Fruit fly (Drosophila melanogaster): ENCODE data around the gene Hr38.

Gene Hr38

DNA sequence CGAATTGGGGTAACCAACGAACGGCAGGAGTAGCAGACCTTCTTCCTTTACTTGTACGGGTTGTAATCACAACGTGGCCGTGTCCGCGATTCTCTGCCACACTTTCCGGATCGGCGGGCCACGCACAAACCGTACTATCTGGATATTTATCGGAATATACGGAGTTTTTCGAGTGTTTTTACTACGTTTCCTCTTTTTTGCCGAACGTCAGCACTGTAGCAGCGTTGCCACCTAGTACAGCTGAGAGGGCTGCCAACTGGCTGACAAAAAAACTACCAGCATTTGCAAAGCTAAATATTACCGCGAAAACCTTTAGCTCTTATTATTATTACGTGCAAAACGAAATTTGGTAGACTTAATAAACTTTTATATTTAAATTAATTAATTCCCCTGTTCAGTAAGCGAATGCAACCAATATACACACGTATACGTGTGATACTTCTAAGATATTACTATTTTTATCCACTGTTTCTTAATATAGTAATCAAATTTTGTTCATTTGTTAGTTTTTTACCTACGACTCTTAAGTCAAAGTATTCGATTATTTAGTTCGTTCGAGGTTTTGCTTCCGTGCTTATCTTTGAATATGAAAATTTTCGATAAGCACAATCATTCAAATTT lies 19.8 kb upstream of the Hr38 start, which contains the start of gene TM9SF2:
TSS of gene TM9SF2 (minus strand) at position 244 of the 621 bp plus-strand sequence.
- no peak for TF ChIP-seq CG8478 (optimal IDR thresholded peaks at IDR 0.05)
- no peak for TF ChIP-seq usp (GFP tag; optimal IDR thresholded peaks at IDR 0.05)
- TF ChIP-seq Dll (optimal IDR thresholded peaks at IDR 0.05), result no peak
- no peak for TF ChIP-seq pan (optimal IDR thresholded peaks at IDR 0.05)
- TF ChIP-seq psq (optimal IDR thresholded peaks at IDR 0.05), result no peak
- TF ChIP-seq EcR (GFP tag; optimal IDR thresholded peaks at IDR 0.05), result no peak

DNA sequence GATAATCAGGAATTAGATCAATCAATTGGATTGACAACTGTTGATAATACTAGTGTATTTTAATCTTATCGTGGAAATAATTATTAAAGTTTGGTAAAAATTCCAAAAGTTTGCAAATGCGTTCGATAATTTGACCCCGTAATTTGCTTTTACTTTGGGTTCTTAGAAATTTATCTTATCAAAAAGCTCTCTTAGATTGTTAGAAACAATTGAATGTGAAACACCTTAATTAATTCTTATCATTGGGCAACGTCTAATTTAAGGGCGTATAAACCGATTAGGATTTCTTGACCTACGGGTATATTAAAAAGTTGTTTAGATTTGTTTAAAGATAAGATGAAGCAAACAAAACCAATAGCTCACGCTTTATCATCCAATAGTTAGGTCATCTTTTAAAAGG lies 18.6 kb upstream of the Hr38 start:
- no peak for TF ChIP-seq CG8478 (optimal IDR thresholded peaks at IDR 0.05)
- TF ChIP-seq Dll (optimal IDR thresholded peaks at IDR 0.05), result no peak
- TF ChIP-seq usp (GFP tag; optimal IDR thresholded peaks at IDR 0.05), result no peak
- no peak for TF ChIP-seq psq (optimal IDR thresholded peaks at IDR 0.05)
- TF ChIP-seq pan (optimal IDR thresholded peaks at IDR 0.05), result no peak
- TF ChIP-seq EcR (GFP tag; optimal IDR thresholded peaks at IDR 0.05), result no peak

DNA sequence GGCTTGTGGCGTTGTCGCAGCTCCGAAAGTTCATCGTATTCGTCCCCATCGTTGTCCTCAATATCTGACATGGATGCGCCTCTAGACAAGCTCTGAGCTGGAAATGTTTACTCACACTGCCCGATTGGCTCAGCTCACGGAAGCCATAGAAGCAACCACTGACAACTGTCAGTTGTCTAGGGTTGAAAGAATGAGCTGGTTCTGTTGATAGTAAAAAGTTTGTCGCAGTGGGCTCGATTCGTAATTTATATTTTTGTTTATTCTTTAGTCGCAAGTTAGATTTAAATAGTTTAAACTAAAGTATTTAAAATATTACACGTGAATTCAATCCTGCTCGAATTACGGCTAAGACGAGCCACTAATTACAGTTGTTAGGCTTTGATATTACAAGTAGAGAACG lies 15.8 kb upstream of the Hr38 start, which contains the start of gene CarT:
TSS of gene CarT (minus strand) at position 101 of the 400 bp plus-strand sequence.
- TF ChIP-seq EcR (GFP tag; optimal IDR thresholded peaks at IDR 0.05) (no peak), usp (GFP tag; optimal IDR thresholded peaks at IDR 0.05) (no peak), CG8478 (optimal IDR thresholded peaks at IDR 0.05) (no peak), psq (optimal IDR thresholded peaks at IDR 0.05) (no peak), pan (optimal IDR thresholded peaks at IDR 0.05) (no peak), Dll (optimal IDR thresholded peaks at IDR 0.05) (no peak)

DNA sequence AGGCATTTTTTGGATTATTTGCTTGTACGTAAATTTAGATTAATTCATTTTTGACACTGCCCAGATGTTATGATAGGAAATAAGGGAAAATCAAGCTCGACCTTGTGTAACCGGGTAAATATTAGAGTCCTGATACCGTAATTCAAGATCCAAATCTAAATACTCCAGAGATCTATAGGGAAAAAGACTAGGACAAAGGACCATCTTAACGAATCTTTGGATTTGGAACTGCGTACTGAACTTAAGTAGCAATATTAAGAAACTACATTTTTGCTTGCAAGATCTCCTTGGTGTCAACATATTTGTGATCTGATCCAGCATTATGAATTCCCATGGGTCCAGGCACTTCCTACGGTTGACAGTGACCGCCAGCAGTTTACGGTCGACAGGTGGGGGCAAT lies 12.1 kb upstream of the Hr38 start, which contains the start of gene CG9316:
TSS of gene CG9316 (minus strand) at position 101 of the 400 bp plus-strand sequence.
- TF ChIP-seq pan (optimal IDR thresholded peaks at IDR 0.05) (no peak), EcR (GFP tag; optimal IDR thresholded peaks at IDR 0.05) (no peak), usp (GFP tag; optimal IDR thresholded peaks at IDR 0.05) (no peak), Dll (optimal IDR thresholded peaks at IDR 0.05) (no peak), psq (optimal IDR thresholded peaks at IDR 0.05) (no peak), CG8478 (optimal IDR thresholded peaks at IDR 0.05) (no peak)

DNA sequence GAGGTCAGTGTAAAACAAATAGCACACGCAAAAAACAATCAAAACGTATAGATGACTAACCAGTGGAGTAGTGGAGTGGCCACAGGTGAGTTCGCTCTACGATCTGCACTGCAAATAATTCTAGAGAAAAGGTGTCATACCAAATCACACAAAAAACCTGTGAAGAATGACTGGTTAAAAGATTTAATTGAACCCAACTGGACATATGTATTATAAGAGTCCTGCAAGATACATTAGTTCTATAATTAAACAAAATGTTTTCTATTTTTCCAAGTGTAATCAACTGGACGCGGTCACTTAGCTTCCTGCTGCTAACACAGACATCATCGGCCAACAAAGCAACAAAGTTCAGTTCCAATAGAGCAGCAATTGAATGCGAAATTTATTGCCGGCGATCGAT lies 9.6 kb upstream of the Hr38 start:
- TF ChIP-seq psq (optimal IDR thresholded peaks at IDR 0.05) (no peak), Dll (optimal IDR thresholded peaks at IDR 0.05) (no peak), CG8478 (optimal IDR thresholded peaks at IDR 0.05) (no peak), EcR (GFP tag; optimal IDR thresholded peaks at IDR 0.05) (no peak), pan (optimal IDR thresholded peaks at IDR 0.05) (no peak), usp (GFP tag; optimal IDR thresholded peaks at IDR 0.05) (no peak)

DNA sequence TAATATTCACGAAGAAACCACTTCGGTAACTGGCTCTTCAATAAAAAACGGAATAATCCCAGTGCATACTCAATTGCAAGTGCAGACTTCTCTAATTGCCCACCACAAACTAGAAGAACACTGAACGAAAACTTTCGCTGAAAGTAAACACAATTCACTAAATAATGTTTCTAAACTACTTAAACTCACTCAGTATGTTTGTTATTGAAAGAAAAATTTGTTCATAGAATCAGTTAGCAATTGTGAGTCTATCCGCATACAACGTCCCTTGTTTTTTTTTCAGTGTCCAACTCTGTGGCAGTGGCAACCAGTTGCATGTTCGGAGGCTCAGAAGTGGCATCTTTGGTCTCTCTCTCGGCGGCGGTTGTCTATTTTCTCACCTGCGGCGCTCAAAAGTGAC lies 7.1 kb upstream of the Hr38 start:
- TF ChIP-seq pan (optimal IDR thresholded peaks at IDR 0.05) (no peak), EcR (GFP tag; optimal IDR thresholded peaks at IDR 0.05) (no peak), CG8478 (optimal IDR thresholded peaks at IDR 0.05) (no peak), usp (GFP tag; optimal IDR thresholded peaks at IDR 0.05) (no peak), psq (optimal IDR thresholded peaks at IDR 0.05) (no peak), Dll (optimal IDR thresholded peaks at IDR 0.05) (no peak)

DNA sequence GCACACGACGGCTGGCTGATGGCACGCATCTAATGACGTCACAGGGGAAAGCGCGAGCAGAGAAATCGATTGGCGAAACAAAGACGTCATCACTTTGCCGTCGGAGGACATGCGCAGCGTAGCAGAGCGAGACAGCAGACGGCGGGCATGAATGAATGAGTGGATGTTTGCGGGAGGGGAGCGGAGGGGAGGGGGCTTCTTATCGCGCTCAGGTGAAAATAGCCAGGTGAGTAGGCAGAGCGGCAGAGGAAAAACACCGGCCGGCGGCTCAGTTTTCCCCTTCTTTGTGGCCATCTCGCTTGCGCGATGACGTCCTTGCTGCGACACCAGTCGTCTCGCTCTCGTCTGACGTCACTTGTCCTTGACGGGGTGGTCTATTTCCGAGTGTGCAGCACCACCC lies 5.6 kb upstream of the Hr38 start:
- TF ChIP-seq psq (optimal IDR thresholded peaks at IDR 0.05) (no peak), pan (optimal IDR thresholded peaks at IDR 0.05) (no peak), usp (GFP tag; optimal IDR thresholded peaks at IDR 0.05) (no peak), Dll (optimal IDR thresholded peaks at IDR 0.05) (no peak), CG8478 (optimal IDR thresholded peaks at IDR 0.05) (no peak), EcR (GFP tag; optimal IDR thresholded peaks at IDR 0.05) (no peak)

DNA sequence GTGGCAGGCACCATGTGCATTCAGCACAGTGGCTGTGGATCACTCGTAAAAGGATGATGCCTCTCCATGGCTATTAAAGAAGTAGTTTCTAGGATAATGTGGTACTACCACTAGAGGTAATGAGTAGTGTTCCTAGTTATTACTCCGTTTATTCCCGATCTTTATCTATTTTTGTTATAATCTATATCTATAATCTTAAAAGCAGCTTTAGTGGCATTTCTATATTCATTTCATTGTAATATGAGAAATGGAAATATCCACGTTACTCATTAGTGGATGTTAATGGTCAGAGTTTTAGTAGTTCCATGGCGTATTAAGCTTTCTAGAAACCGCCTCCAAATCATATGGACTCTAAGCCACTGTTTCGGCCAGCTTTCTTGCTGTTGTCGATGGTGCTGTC lies 2.3 kb upstream of the Hr38 start:
- TF ChIP-seq usp (GFP tag; optimal IDR thresholded peaks at IDR 0.05), result no peak
- no peak for TF ChIP-seq psq (optimal IDR thresholded peaks at IDR 0.05)

DNA sequence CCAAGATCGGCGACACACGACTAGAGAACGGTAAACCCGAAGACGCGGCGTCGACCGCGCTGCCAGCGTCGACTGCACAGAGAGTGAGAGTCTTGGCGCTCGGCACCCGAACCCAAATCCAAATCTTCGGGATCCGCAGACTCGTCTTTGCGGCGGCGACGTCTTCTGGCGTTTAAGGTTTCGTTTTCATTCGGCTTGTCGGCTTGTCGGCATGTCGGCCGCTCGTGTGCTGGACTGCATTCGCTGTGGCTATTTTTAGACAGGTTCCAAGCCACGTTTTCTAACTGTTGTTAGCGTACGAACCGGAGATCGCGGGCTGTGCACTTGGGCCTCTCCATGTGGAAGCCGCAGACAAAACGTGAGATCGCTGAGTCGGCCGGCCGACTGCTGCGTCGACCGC lies 1.7 kb upstream of the Hr38 start:
- TF ChIP-seq CG8478 (optimal IDR thresholded peaks at IDR 0.05), result no peak
- no peak for TF ChIP-seq usp (GFP tag; optimal IDR thresholded peaks at IDR 0.05)
- TF ChIP-seq Dll (optimal IDR thresholded peaks at IDR 0.05), result no peak
- no peak for TF ChIP-seq psq (optimal IDR thresholded peaks at IDR 0.05)
- no peak for TF ChIP-seq pan (optimal IDR thresholded peaks at IDR 0.05)
- no peak for TF ChIP-seq EcR (GFP tag; optimal IDR thresholded peaks at IDR 0.05)

DNA sequence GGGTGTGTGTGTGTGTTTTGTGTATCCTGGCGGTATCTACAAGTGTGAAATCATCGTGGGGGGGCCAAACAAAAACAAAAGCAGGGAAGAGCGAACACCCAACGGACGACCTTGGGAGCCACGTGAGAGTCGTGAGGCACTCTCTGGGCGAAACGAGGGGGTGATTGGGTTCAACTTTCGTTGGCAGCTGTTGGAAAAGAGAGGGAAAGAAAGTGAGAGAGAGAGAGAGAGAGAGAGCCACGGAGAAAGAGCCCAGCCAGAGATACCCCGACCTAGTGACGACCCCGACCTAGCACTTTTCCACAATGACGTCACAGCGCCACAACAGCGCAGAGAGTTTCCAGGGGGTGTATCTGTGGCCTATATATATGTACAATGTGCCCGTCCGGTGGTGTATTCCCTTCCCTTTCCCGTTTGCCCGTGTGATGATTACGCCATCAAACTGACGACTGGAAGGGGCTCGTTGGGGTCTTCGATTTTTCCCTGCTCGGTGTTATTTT lies 8.5 kb downstream of the Hr38 start:
- TF ChIP-seq usp (GFP tag; optimal IDR thresholded peaks at IDR 0.05), result no peak
- TF ChIP-seq CG8478 (optimal IDR thresholded peaks at IDR 0.05), result no peak
- no peak for TF ChIP-seq Dll (optimal IDR thresholded peaks at IDR 0.05)
- TF ChIP-seq EcR (GFP tag; optimal IDR thresholded peaks at IDR 0.05), result no peak
- TF ChIP-seq pan (optimal IDR thresholded peaks at IDR 0.05), result no peak
- TF ChIP-seq psq (optimal IDR thresholded peaks at IDR 0.05), result no peak

DNA sequence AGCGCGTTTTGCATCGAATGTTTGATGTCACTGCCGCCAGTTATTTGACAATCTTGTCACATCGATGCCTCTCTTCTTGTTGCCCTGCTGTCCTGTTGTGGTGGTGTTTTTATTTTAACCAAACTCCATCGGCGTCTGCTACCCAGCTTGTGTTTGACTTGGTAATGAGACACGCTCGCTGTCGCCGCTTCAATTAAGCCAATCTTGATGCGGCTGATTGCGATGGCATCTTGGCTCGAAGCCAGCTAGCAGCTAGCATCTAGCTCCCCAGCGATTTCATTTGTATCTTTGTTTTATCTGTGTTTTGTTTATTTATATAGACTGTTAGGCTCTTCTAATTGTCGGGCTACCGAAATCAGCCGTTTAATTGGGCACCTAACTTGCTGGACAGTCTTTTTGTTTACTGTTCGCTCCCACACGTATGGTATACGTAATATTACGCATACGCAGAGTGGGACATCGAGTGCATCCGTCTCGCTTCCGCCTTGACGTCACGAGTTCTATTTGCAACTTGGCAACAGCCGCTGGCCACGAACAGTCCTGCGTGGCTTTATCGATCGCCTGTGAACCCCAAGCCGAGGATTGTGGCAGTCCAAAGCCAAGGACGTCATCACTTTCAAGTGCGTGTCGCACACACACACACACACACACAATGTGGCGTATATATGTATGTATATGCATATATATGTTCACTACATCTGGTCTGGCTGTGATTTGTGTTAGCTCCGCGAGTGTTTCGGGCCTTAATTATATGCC lies 9.7 kb downstream of the Hr38 start:
- no peak for TF ChIP-seq CG8478 (optimal IDR thresholded peaks at IDR 0.05)

DNA sequence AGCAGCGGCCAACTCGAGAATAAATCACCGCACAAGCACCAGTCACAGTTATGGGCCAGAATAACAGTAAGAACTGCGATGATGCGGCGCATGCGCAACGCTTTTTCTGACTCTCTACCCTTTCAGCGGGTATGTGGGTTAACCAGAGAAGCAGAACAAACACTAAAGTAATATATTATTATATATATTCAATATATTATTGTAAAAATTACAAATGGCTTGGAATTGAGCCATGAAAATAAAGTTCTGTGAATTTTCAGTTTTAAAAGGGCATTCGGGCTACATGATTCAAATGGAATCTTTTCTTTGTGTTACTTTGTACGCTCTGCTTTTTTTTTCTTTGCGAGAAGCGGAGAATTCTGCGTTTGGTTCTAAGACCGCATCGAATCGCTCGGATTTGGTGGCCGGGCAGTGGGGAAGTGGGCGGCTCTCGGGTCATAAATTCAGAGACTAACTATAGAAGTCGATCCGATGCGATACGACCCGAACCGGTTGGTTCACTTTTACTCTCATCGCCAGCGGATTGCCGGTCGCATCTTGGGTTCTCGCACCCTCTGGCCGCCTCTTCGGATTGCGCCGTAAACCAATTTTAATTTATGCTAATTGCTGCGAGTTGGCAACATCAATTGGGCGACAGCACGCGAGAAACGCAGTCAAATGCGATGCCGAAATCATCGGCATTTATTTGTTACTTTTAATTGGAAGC lies 13.7 kb downstream of the Hr38 start:
- TF ChIP-seq psq (optimal IDR thresholded peaks at IDR 0.05) (no peak), CG8478 (optimal IDR thresholded peaks at IDR 0.05) (no peak), usp (GFP tag; optimal IDR thresholded peaks at IDR 0.05) (no peak)
